Fruit fly (Drosophila melanogaster): Measurements from ENCODE around the gene CG14050.
A peak's percentile ranks its signal among the peaks of the same experiment; 100 is the strongest.

CG14050 gene

dm6 chrX:2293294-2293988 is 32.6 kb downstream of the CG14050 start, which contains the start of gene CG2865 (continued):
- peak; percentile 77 for TF ChIP-seq CG10462 (GFP tag; optimal IDR thresholded peaks at IDR 0.05)
- peak; percentile 86 to 92 for TF ChIP-seq chif (GFP tag; optimal IDR thresholded peaks at IDR 0.05)
- 0 out of 3 replicates have a peak, but pooled peaks have one; percentile 35 for TF ChIP-seq CG2199 (GFP tag; IDR thresholded peaks at IDR 0.05)
- TF ChIP-seq CG12104 (GFP tag; optimal IDR thresholded peaks at IDR 0.05): peak; percentile 94
- peak; percentile 82 for TF ChIP-seq Myb (GFP tag; optimal IDR thresholded peaks at IDR 0.05)
- peak; percentile 78 for TF ChIP-seq Bdp1 (GFP tag; optimal IDR thresholded peaks at IDR 0.05)
- TF ChIP-seq Dp (GFP tag; optimal IDR thresholded peaks at IDR 0.05): peak; percentile 13
- TF ChIP-seq pita (GFP tag; optimal IDR thresholded peaks at IDR 0.05): no peak
- TF ChIP-seq lilli (GFP tag; optimal IDR thresholded peaks at IDR 0.05): peak; percentile 94
- TF ChIP-seq Bteb2 (GFP tag; optimal IDR thresholded peaks at IDR 0.05): peak; percentile 89
- no peak for TF ChIP-seq D (optimal IDR thresholded peaks at IDR 0.05)
- TF ChIP-seq D (GFP tag; optimal IDR thresholded peaks at IDR 0.05): peak; percentile 89
- TF ChIP-seq Ada2b (GFP tag; IDR thresholded peaks at IDR 0.05): peak; percentile 89
- TF ChIP-seq CG9727 (GFP tag; optimal IDR thresholded peaks at IDR 0.05): peak; percentile 93
- peak; percentile 65 for TF ChIP-seq pfk (GFP tag; optimal IDR thresholded peaks at IDR 0.05)
- TF ChIP-seq Pdp1 (GFP tag; optimal IDR thresholded peaks at IDR 0.05): peak; percentile 90 to 93
- TF ChIP-seq CG32767 (GFP tag; IDR thresholded peaks at IDR 0.05): peak; percentile 90
- TF ChIP-seq CG5245 (GFP tag; optimal IDR thresholded peaks at IDR 0.05): peak; percentile 71
- peak; percentile 98 for TF ChIP-seq CG34376 (GFP tag; optimal IDR thresholded peaks at IDR 0.05)
- TF ChIP-seq CG1832 (GFP tag; optimal IDR thresholded peaks at IDR 0.05): no peak
- TF ChIP-seq PHDP (tag; optimal IDR thresholded peaks at IDR 0.05): peak; percentile 97
- peak; percentile 91 for TF ChIP-seq Nf-YC (tag; optimal IDR thresholded peaks at IDR 0.05)
- peak; percentile 82 for TF ChIP-seq Atf-2 (GFP tag; optimal IDR thresholded peaks at IDR 0.05)
- peak; percentile 84 for TF ChIP-seq al (GFP tag; IDR thresholded peaks at IDR 0.05)
- TF ChIP-seq fd96Cb (tag; optimal IDR thresholded peaks at IDR 0.05): peak; percentile 90
- TF ChIP-seq org-1 (GFP tag; optimal IDR thresholded peaks at IDR 0.05): peak; percentile 95
- peak; percentile 78 for TF ChIP-seq CG31224 (GFP tag; IDR thresholded peaks at IDR 0.05)
- peak; percentile 88 for TF ChIP-seq pnt (GFP tag; optimal IDR thresholded peaks at IDR 0.05)
- TF ChIP-seq kni (GFP tag; optimal IDR thresholded peaks at IDR 0.05): peak; percentile 97
- peak; percentile 3 for TF ChIP-seq MESR4 (GFP tag; optimal IDR thresholded peaks at IDR 0.05)
- TF ChIP-seq CG5180 (GFP tag; optimal IDR thresholded peaks at IDR 0.05): peak; percentile 87
- TF ChIP-seq yki (optimal IDR thresholded peaks at IDR 0.05): peak; percentile 47
- peak; percentile 87 to 95 for TF ChIP-seq bsh (GFP tag; optimal IDR thresholded peaks at IDR 0.05)
- TF ChIP-seq CHES-1-like (GFP tag; optimal IDR thresholded peaks at IDR 0.05): peak; percentile 96

dm6 chrX:2292410-2292809 is 33.6 kb downstream of the CG14050 start:
- TF ChIP-seq CG10147 (GFP tag; optimal IDR thresholded peaks at IDR 0.05): no peak
- TF ChIP-seq cg (GFP tag; optimal IDR thresholded peaks at IDR 0.05): peak; percentile 17
- TF ChIP-seq CG15011 (GFP tag; optimal IDR thresholded peaks at IDR 0.05): no peak
- no peak for TF ChIP-seq da (GFP tag; optimal IDR thresholded peaks at IDR 0.05)
- TF ChIP-seq Ptx1 (GFP tag; IDR thresholded peaks at IDR 0.05): no peak
- TF ChIP-seq CG4282 (GFP tag; optimal IDR thresholded peaks at IDR 0.05): no peak
- TF ChIP-seq CG18011 (GFP tag; optimal IDR thresholded peaks at IDR 0.05): no peak
- TF ChIP-seq Hand (GFP tag; optimal IDR thresholded peaks at IDR 0.05): no peak
- TF ChIP-seq CG4617 (GFP tag; optimal IDR thresholded peaks at IDR 0.05; ENCODE audit: borderline replicate concordance): no peak
- no peak for TF ChIP-seq MBD-R2 (GFP tag; IDR thresholded peaks at IDR 0.05)
- TF ChIP-seq crol (GFP tag; IDR thresholded peaks at IDR 0.05): peak; percentile 56
- TF ChIP-seq dysf (GFP tag; IDR thresholded peaks at IDR 0.05): no peak
- TF ChIP-seq mirr (GFP tag; optimal IDR thresholded peaks at IDR 0.05): no peak
- peak; percentile 47 for TF ChIP-seq CG5180 (GFP tag; optimal IDR thresholded peaks at IDR 0.05)
- no peak for TF ChIP-seq CrebB (tag; optimal IDR thresholded peaks at IDR 0.05)
- no peak for TF ChIP-seq gcm2 (GFP tag; optimal IDR thresholded peaks at IDR 0.05)
- TF ChIP-seq Dad (GFP tag; optimal IDR thresholded peaks at IDR 0.05): no peak
- no peak for TF ChIP-seq trh (GFP tag; optimal IDR thresholded peaks at IDR 0.05)
- 0 out of 2 replicates have a peak, but pooled peaks have one; percentile 12 for TF ChIP-seq chm (GFP tag; IDR thresholded peaks at IDR 0.05)
